Worm (Caenorhabditis elegans) whole organism, L2 larva: ENCODE measurements around the gene clec-258.

Experiments used
- C34F6.9 ChIP-seq: fragments of 150-350 bp; optimal IDR thresholded peaks from 2 replicates; lab custom pipeline; 2014; ENCODE audit warnings: missing biosample characterization, missing genetic modification characterization
- egl-27 ChIP-seq: sonication (generic microtip); optimal IDR thresholded peaks from 3 replicates; lab custom pipeline; 2017; ENCODE audit warnings: missing biosample characterization, missing genetic modification reagents, missing genetic modification characterization
- lsy-2 ChIP-seq, 2 experiments: fragments of 150-350 bp in 1 of 2; sonication (generic microtip) in 1 of 2; optimal IDR thresholded peaks; 2 replicates each; lab custom pipeline; 2014 to 2017; ENCODE audit warnings: missing biosample characterization in 2 of 2, missing genetic modification characterization in 2 of 2
- mab-5 ChIP-seq: fragments of 150-350 bp; optimal IDR thresholded peaks from 2 replicates; lab custom pipeline; 2014; ENCODE audit warnings: missing biosample characterization, missing genetic modification characterization
- nhr-11 ChIP-seq: fragments of 150-350 bp; optimal IDR thresholded peaks from 2 replicates; lab custom pipeline; 2014; ENCODE audit warnings: missing biosample characterization, missing genetic modification characterization
- ztf-4 ChIP-seq: fragments of 150-350 bp; optimal IDR thresholded peaks from 2 replicates; lab custom pipeline; 2014; ENCODE audit warnings: missing biosample characterization, missing genetic modification characterization

DNA sequence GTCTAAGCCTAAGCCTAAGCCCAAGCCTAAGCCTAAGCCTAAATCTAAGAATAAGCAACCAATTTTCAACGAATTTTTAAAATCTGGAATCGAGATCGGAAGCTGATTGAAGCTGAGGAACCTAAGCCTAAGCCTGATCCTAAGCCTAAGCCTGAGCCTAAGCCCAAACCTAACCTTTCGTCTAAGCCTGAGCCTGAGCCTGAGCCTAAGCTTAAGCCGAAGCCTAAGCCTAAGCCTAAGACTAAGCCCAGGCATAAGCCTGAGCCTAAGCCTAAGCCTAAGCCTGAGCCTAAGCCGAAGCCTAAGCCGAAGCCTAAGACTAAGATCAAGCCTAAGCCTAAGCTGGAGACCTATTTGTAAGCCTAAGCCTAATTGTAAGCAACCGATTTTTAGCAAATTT lies 39.2 kb downstream of the clec-258 start:
- no peak for TF ChIP-seq C34F6.9 (tag; lab: Kevin White, UChicago)
- TF ChIP-seq egl-27 (tag; lab: Kevin White, UChicago) = no peak
- no peak for TF ChIP-seq mab-5 (tag; lab: Kevin White, UChicago)
- no peak for TF ChIP-seq nhr-11 (tag; lab: Kevin White, UChicago)
- TF ChIP-seq lsy-2 (tag; optimal IDR thresholded peaks at IDR 0.05; lab: Kevin White, UChicago) = no peak
- no peak for TF ChIP-seq ztf-4 (tag; lab: Kevin White, UChicago)
